Worm (Caenorhabditis elegans): Measurements from ENCODE around the gene str-190.

DNA sequence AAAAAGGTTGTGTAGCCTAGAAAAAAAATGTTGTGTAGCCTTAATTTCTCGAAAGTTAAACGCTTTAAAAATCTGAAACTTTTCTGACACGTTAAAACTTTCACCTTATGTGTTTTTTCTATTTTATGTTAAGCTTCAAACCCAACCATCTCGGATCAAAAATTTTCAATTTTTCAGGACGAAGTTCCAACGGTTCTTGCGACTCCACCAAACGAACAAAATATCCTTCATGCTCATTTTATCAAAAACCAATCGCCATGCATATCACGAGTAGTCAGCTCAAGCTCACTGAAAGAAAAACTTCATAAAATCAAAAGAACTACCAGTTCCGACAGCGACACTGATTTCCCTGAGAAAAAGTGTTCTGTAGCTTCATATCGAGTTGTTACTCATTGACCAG lies 41.8 kb downstream of the str-190 start:
- TF ChIP-seq duxl-1 (tag; optimal IDR thresholded peaks at IDR 0.05; ENCODE audit: poor library complexity) (no peak), snpc-4 (tag; optimal IDR thresholded peaks at IDR 0.05) (no peak), aly-2 (tag; optimal IDR thresholded peaks at IDR 0.05) (no peak), lin-13 (GFP tag; optimal IDR thresholded peaks at IDR 0.05) (no peak), arid-1 (GFP tag; conservative IDR thresholded peaks at IDR 0.05) (no peak)

All from whole organism, L4 larva.